Worm (Caenorhabditis elegans): Measurements from ENCODE around the gene srx-108.

srx-108 gene

DNA sequence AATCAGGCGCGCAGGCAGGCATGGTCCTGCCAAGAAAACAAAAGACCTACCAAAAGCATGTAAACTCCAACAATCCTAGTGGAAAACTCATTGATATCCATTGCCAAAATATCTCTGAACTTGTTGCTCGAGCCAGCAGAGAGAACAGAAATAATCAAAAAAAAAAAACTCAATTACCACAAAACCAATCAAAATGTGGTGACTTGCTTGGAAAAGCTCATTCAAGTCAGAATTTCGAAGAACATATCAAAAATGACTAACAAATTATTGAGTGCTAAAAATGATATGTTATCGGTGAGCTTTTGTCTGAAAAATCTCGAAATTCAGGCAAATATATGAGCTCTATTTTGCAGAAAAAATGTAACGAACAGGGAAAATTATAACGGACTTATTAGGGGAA lies 4.1 kb upstream of the srx-108 start, which contains the start of gene srx-105:
srx-105 (minus strand) TSS at position 101 of the 400 bp plus-strand sequence.
- TF ChIP-seq snpc-1.2 (GFP tag; IDR thresholded peaks at IDR 0.05) (no peak), lin-15B (tag; optimal IDR thresholded peaks at IDR 0.05) (no peak), spr-1 (tag; optimal IDR thresholded peaks at IDR 0.05) (no peak), php-3 (GFP tag; IDR thresholded peaks at IDR 0.05) (no peak), dmd-6 (GFP tag; IDR thresholded peaks at IDR 0.05) (no peak), Y5F2A.4 (GFP tag; optimal IDR thresholded peaks at IDR 0.05) (no peak), lim-7 (GFP tag; IDR thresholded peaks at IDR 0.05) (no peak), sdz-12 (GFP tag; optimal IDR thresholded peaks at IDR 0.05) (no peak)

DNA sequence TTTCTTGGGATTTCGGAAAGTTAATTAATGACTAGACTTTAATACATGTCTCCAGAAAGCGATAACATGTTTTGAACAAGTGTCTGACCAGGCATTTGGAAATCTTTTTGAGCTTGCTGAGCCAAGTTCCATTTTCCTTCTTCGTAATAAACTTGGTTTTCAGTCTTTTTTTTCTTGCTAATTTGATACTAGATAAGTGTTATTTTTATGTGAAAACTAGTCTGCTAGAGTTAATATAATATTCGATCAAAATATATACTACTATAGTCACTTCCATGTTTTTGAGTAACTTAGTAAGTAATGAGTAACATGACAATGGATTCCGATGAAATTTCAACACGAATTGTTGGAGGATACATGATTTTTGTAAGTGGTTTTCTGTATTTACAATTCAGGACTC lies 3.8 kb downstream of the srx-108 start, which contains the start of gene srx-110:
srx-110 (plus strand) TSS at position 301 of the 400 bp plus-strand sequence.
- peak in 1 of 2 experiments; percentile 17 for TF ChIP-seq unc-62 (GFP tag; optimal IDR thresholded peaks at IDR 0.05 in 1 of 2)
- no peak for TF ChIP-seq unc-62 (tag; optimal IDR thresholded peaks at IDR 0.05)
- TF ChIP-seq nhr-10 (tag; optimal IDR thresholded peaks at IDR 0.05): no peak

DNA sequence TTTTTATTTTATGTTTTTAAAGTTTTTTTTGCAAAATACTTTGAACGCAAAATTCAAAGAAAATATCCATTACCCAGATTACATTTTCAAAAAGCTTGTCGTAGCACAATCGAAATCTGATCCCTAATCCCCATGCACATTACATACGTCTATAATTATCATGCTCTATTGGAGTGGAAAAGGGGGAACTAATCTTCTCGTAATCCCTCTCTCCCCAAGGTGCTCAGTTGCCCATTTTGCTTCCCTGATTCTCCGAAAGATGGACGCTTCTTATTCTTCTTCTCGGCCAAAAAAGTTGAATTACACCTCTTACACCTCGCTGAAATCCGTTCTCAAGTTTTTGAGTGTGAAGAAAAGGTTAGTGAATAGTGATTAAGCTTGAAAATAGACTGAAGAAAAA lies 5.6 kb downstream of the srx-108 start, which contains the start of gene fbxc-53:
fbxc-53 (plus strand) TSS at position 245 of the 400 bp plus-strand sequence.
- TF ChIP-seq tag-97 (GFP tag; IDR thresholded peaks at IDR 0.05) (no peak), mes-2 (tag; optimal IDR thresholded peaks at IDR 0.05; ENCODE audit: poor library complexity, severe bottlenecking) (no peak)

DNA sequence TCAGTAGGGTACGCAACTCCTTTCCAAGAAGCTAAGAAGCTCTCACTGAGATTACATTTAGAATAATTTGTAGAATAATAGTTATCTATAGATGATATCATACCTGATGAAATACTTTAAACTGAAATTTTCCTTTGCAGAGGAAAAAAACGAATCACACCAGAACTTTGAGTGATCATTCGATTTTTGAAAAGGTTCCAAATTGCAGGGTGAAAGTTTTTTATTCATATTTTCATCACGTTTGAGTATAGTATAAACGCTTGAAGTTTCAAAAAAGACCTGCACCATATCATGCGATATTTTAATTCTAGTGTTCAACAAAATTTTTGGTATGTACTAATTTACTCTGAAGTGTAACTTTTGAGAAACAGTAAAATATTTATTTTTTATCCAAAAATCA lies 9.2 kb downstream of the srx-108 start, which contains the start of gene srh-100:
srh-100 (minus strand) TSS at position 101 of the 400 bp plus-strand sequence.
- TF ChIP-seq mes-2 (tag; optimal IDR thresholded peaks at IDR 0.05; ENCODE audit: poor library complexity, severe bottlenecking) (no peak), daf-16 (GFP tag; optimal IDR thresholded peaks at IDR 0.05) (no peak), daf-16 (tag; optimal IDR thresholded peaks at IDR 0.05) (no peak), mxl-2 (GFP tag; conservative IDR thresholded peaks at IDR 0.05) (no peak), R02D3.7 (tag; optimal IDR thresholded peaks at IDR 0.05) (no peak), attf-4 (tag; optimal IDR thresholded peaks at IDR 0.05) (no peak), hif-1 (tag; optimal IDR thresholded peaks at IDR 0.05) (no peak), nhr-28 (tag; optimal IDR thresholded peaks at IDR 0.05) (no peak)

ce11 chrII:3716455-3716854 lies 11.0 kb downstream of the srx-108 start, which contains the start of gene srh-99:
srh-99 (minus strand) TSS chrII:3716555.
- TF ChIP-seq dve-1 (tag; optimal IDR thresholded peaks at IDR 0.05; ENCODE audit: insufficient read depth) (no peak), mxl-2 (GFP tag; conservative IDR thresholded peaks at IDR 0.05) (no peak), F26F4.8 (GFP tag; conservative IDR thresholded peaks at IDR 0.05) (no peak), egl-27 (tag; optimal IDR thresholded peaks at IDR 0.05) (no peak)

ce11 chrII:3716961-3717360 lies 11.5 kb downstream of the srx-108 start, which contains the start of gene fbxc-52:
fbxc-52 (plus strand) TSS chrII:3717261.
- TF ChIP-seq snpc-1.2 (GFP tag; IDR thresholded peaks at IDR 0.05): no peak

DNA sequence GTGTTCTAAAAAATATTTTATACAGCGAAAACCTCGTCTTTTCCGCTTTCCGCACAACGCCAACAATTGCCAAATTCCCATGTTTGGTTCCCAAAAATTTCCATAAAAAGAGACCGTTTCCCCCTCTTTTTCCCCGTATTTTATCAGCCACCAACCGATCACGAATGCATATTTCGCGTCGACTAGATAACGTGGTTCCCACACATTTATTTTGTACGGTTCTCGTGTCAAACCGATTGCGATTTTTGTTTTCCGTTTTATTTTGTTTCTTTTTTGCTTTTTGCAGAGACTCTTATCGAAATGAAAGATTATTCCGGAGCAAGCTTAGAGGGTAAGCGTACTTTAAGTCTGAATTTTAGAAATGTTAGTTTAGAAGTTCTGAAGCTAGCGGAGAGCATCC lies 15.6 kb downstream of the srx-108 start, which contains the start of gene C46E10.3:
C46E10.3 (plus strand) TSS at position 301 of the 400 bp plus-strand sequence.
- TF ChIP-seq cey-2 (tag; optimal IDR thresholded peaks at IDR 0.05; ENCODE audit: borderline replicate concordance, insufficient read depth) (no peak), lin-13 (GFP tag; optimal IDR thresholded peaks at IDR 0.05) (no peak), dmd-9 (GFP tag; IDR thresholded peaks at IDR 0.05) (no peak), Y75B8A.6 (GFP tag; IDR thresholded peaks at IDR 0.05) (no peak), fkh-10 (GFP tag; optimal IDR thresholded peaks at IDR 0.05) (no peak), F37D6.2 (tag; optimal IDR thresholded peaks at IDR 0.05) (no peak), ZK546.5 (tag; optimal IDR thresholded peaks at IDR 0.05) (no peak), ces-1 (GFP tag; optimal IDR thresholded peaks at IDR 0.05) (no peak), gei-8 (GFP tag; optimal IDR thresholded peaks at IDR 0.05) (no peak), dve-1 (tag; optimal IDR thresholded peaks at IDR 0.05; ENCODE audit: insufficient read depth) (no peak), mdt-29 (GFP tag; IDR thresholded peaks at IDR 0.05) (no peak), unc-130 (GFP tag; optimal IDR thresholded peaks at IDR 0.05) (no peak), zip-11 (GFP tag; IDR thresholded peaks at IDR 0.05) (no peak)
